Worm (Caenorhabditis elegans): Measurements from ENCODE around the gene gtr-1.

- TF ChIP-seq ceh-30 (tag; optimal IDR thresholded peaks at IDR 0.05) (no peak), elt-2 (tag; optimal IDR thresholded peaks at IDR 0.05) (no peak), dve-1 (tag; optimal IDR thresholded peaks at IDR 0.05) (no peak), ama-1 (optimal IDR thresholded peaks at IDR 0.05) (no peak), pha-4 (tag; optimal IDR thresholded peaks at IDR 0.05) (no peak), unc-55 (GFP tag; optimal IDR thresholded peaks at IDR 0.05) (no peak), pqm-1 (tag; optimal IDR thresholded peaks at IDR 0.05) (no peak), ahr-1 (tag; optimal IDR thresholded peaks at IDR 0.05) (no peak)
Observed at ce11 chrX:763452-763851, 39.1 kb upstream of the gtr-1 start, which contains the start of gene dyf-11.
